Worm (Caenorhabditis elegans) whole organism, mixed stage, embryonic: ENCODE measurements around the gene nstp-8.

ENCODE experiments used
- M03D4.4 ChIP-seq: sonication (generic microtip); optimal IDR thresholded peaks from 2 replicates; lab custom pipeline; 2017; ENCODE audit warnings: mild to moderate bottlenecking, missing genetic modification characterization, missing compliant biosample characterization
- lsy-2 ChIP-seq: fragments of 150-350 bp; optimal IDR thresholded peaks from 2 replicates; lab custom pipeline; 2014; ENCODE audit warnings: missing biosample characterization, missing genetic modification characterization
- unc-62 ChIP-seq: fragments of 150-350 bp; optimal IDR thresholded peaks from 2 replicates; lab custom pipeline; 2014; ENCODE audit warnings: missing biosample characterization, missing genetic modification reagents, missing genetic modification characterization

DNA sequence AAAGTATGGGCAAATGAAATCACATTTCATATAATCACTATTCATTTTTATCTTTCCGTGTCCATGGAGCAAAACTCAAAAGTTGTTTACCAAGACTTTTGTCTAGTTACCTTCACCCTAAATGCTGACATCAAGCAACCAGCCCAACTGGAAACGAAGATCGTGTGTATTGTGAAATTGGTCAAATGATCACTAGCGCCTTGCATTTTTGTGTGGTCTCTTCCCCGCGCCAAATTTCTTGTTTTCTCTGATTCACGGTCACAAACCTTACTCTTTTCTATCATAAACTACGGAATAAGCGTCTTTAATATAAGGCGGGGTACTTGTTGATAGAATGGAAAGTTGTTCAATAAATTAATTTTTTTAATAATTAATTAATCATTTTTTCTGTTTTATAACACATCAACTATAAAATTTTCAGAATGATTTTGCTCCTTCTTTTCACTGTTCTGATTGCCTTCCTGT, 34.7 kb downstream of the nstp-8 start, which contains the start of gene cyp-33C7:
- TF ChIP-seq lsy-2 (tag; lab: Kevin White, UChicago) (no peak), M03D4.4 (no peak), unc-62 (no peak)
